Worm (Caenorhabditis elegans) whole organism, young adult: Measurements from ENCODE around the gene M05D6.1.
A peak's percentile ranks its signal among the peaks of the same experiment; 100 is the strongest.

ENCODE experiments used
- F23B12.7 ChIP-seq: sonication (generic microtip); optimal IDR thresholded peaks from 2 replicates; lab custom pipeline; 2017; ENCODE audit warnings: missing genetic modification characterization, mild to moderate bottlenecking, missing compliant biosample characterization, antibody characterized with exemption, moderate library complexity; ENCODE audit not compliant: insufficient read depth
- K11D2.4 ChIP-seq: fragments of 200-800 bp; sonication (Bioruptor generic); IDR thresholded peaks from 2 replicates; pipeline ENCODE4 v1.3.6; 2022; ENCODE audit warnings: missing genetic modification reagents, missing genetic modification characterization, missing compliant biosample characterization
- K12H6.12 ChIP-seq: fragments of 200-800 bp; sonication (Bioruptor generic); optimal IDR thresholded peaks from 2 replicates; lab custom pipeline; 2018; ENCODE audit warnings: mild to moderate bottlenecking, missing genetic modification characterization, missing compliant biosample characterization
- Y53G8AR.9 ChIP-seq: fragments of 200-800 bp; sonication (Bioruptor generic); conservative IDR thresholded peaks from 2 replicates; pipeline ENCODE4 v1.3.6; 2022; ENCODE audit warnings: missing genetic modification reagents, missing genetic modification characterization, missing compliant biosample characterization
- Y56A3A.18 ChIP-seq: fragments of 200-800 bp; sonication (Bioruptor generic); IDR thresholded peaks from 2 replicates; pipeline ENCODE4 v1.3.6; 2022; ENCODE audit warnings: missing genetic modification reagents, missing genetic modification characterization, missing compliant biosample characterization
- ama-1 ChIP-seq, 3 experiments: fragments of 150-350 bp in 1 of 3; sonication (generic microtip) in 2 of 3; optimal IDR thresholded peaks; 2 replicates each; lab custom pipeline; 2014 to 2018; ENCODE audit warnings: missing biosample characterization in 2 of 3, missing genetic modification characterization in 2 of 3, missing genetic modification reagents in 2 of 3
- aptf-2 ChIP-seq: fragments of 200-800 bp; sonication (Bioruptor generic); conservative IDR thresholded peaks from 2 replicates; pipeline ENCODE4 v1.3.6; 2022; ENCODE audit warnings: missing genetic modification reagents, missing genetic modification characterization, missing compliant biosample characterization
- attf-6 ChIP-seq: fragments of 200-800 bp; sonication (Bioruptor generic); IDR thresholded peaks from 2 replicates; pipeline ENCODE4 v1.3.6; 2022; ENCODE audit warnings: missing genetic modification reagents, missing genetic modification characterization, missing compliant biosample characterization
- cebp-1 ChIP-seq, 2 experiments: fragments of 200-800 bp in 1 of 2; sonication (Bioruptor generic) in 1 of 2; sonication (generic microtip) in 1 of 2; IDR thresholded peaks in 1 of 2; optimal IDR thresholded peaks in 1 of 2; 2 replicates each; pipeline versions ENCODE4 v1.3.6 to Lab custom; 2017 to 2022; ENCODE audit warnings: missing compliant biosample characterization in 2 of 2, missing genetic modification characterization in 2 of 2, mild to moderate bottlenecking in 1 of 2, missing genetic modification reagents in 1 of 2, moderate library complexity in 1 of 2
- ceh-58 ChIP-seq: fragments of 200-800 bp; sonication (Bioruptor generic); IDR thresholded peaks from 2 replicates; pipeline ENCODE4 v1.3.6; 2022; ENCODE audit warnings: missing genetic modification characterization, missing compliant biosample characterization
- chd-7 ChIP-seq: sonication (generic microtip); optimal IDR thresholded peaks from 2 replicates; lab custom pipeline; 2016; ENCODE audit warnings: mild to moderate bottlenecking, missing genetic modification characterization, moderate library complexity, missing compliant biosample characterization
- dpl-1 ChIP-seq: fragments of 150-350 bp; optimal IDR thresholded peaks from 2 replicates; lab custom pipeline; 2014; ENCODE audit warnings: missing biosample characterization, missing genetic modification reagents, missing genetic modification characterization
- efl-1 ChIP-seq: fragments of 150-350 bp; optimal IDR thresholded peaks from 2 replicates; lab custom pipeline; 2014; ENCODE audit warnings: missing biosample characterization, missing genetic modification reagents, missing genetic modification characterization
- egl-18 ChIP-seq: fragments of 200-800 bp; sonication (Bioruptor generic); IDR thresholded peaks from 2 replicates; pipeline ENCODE4 v1.3.6; 2022; ENCODE audit warnings: missing genetic modification reagents, missing genetic modification characterization, missing compliant biosample characterization
- ekl-4 ChIP-seq: fragments of 200-800 bp; sonication (Bioruptor generic); IDR thresholded peaks from 2 replicates; pipeline ENCODE4 v1.3.6; 2022; ENCODE audit warnings: missing genetic modification reagents, missing genetic modification characterization, missing compliant biosample characterization
- gei-17 ChIP-seq: fragments of 200-800 bp; sonication (Bioruptor generic); optimal IDR thresholded peaks from 2 replicates; lab custom pipeline; 2018; ENCODE audit warnings: mild to moderate bottlenecking, missing genetic modification characterization, missing compliant biosample characterization
- hlh-26 ChIP-seq: fragments of 200-800 bp; sonication (Bioruptor generic); conservative IDR thresholded peaks from 2 replicates; pipeline ENCODE4 v1.3.6; 2022; ENCODE audit warnings: missing genetic modification reagents, missing genetic modification characterization, missing compliant biosample characterization
- hmg-1.2 ChIP-seq: fragments of 200-800 bp; sonication (Bioruptor generic); IDR thresholded peaks from 2 replicates; pipeline ENCODE4 v1.3.6; 2022; ENCODE audit warnings: missing genetic modification reagents, missing genetic modification characterization, missing compliant biosample characterization
- hmg-20 ChIP-seq: fragments of 200-800 bp; sonication (Bioruptor generic); IDR thresholded peaks from 2 replicates; pipeline ENCODE4 v1.3.6; 2022; ENCODE audit warnings: missing genetic modification reagents, missing genetic modification characterization, missing compliant biosample characterization
- hsf-1 ChIP-seq: fragments of 200-800 bp; sonication (Bioruptor generic); IDR thresholded peaks from 2 replicates; pipeline ENCODE4 v1.3.6; 2022; ENCODE audit warnings: missing genetic modification reagents, missing genetic modification characterization, missing compliant biosample characterization
- let-526 ChIP-seq: fragments of 200-800 bp; sonication (Bioruptor generic); IDR thresholded peaks from 2 replicates; pipeline ENCODE4 v1.3.6; 2022; ENCODE audit warnings: missing genetic modification reagents, missing genetic modification characterization, missing compliant biosample characterization
- let-607 ChIP-seq, 2 experiments: fragments of 200-800 bp in 1 of 2; sonication (Bioruptor generic) in 1 of 2; sonication (generic microtip) in 1 of 2; optimal IDR thresholded peaks; 2 replicates each; lab custom pipeline; 2016 to 2018; ENCODE audit warnings: mild to moderate bottlenecking in 2 of 2, missing compliant biosample characterization in 2 of 2, missing genetic modification characterization in 2 of 2, moderate library complexity in 2 of 2, missing genotype in 1 of 2
- lir-1 ChIP-seq: fragments of 200-800 bp; sonication (Bioruptor generic); conservative IDR thresholded peaks from 2 replicates; pipeline ENCODE4 v1.3.6; 2022; ENCODE audit warnings: missing genetic modification reagents, missing genetic modification characterization, missing compliant biosample characterization
- lsl-1 ChIP-seq: fragments of 200-800 bp; sonication (Bioruptor generic); optimal IDR thresholded peaks from 2 replicates; lab custom pipeline; 2018; ENCODE audit warnings: mild to moderate bottlenecking, missing genetic modification characterization, moderate library complexity, missing compliant biosample characterization
- madf-3 ChIP-seq: fragments of 200-800 bp; sonication (Bioruptor generic); IDR thresholded peaks from 2 replicates; pipeline ENCODE4 v1.3.6; 2022; ENCODE audit warnings: missing genetic modification reagents, missing genetic modification characterization, missing compliant biosample characterization
- mel-28 ChIP-seq: sonication (generic microtip); optimal IDR thresholded peaks from 2 replicates; lab custom pipeline; 2016; ENCODE audit warnings: borderline replicate concordance, mild to moderate bottlenecking, missing genetic modification characterization, missing compliant biosample characterization
- pbrm-1 ChIP-seq: fragments of 200-800 bp; sonication (Bioruptor generic); IDR thresholded peaks from 2 replicates; pipeline ENCODE4 v1.3.6; 2022; ENCODE audit warnings: missing genetic modification reagents, missing genetic modification characterization, missing compliant biosample characterization
- pha-4 ChIP-seq: fragments of 150-350 bp; sonication (generic microtip); optimal IDR thresholded peaks from 2 replicates; lab custom pipeline; 2014; ENCODE audit warnings: missing biosample characterization, missing genetic modification reagents, missing genetic modification characterization
- sdz-38 ChIP-seq: sonication (generic microtip); optimal IDR thresholded peaks from 2 replicates; lab custom pipeline; 2016; ENCODE audit warnings: missing genotype, missing genetic modification characterization, missing compliant biosample characterization
- unc-62 ChIP-seq: fragments of 150-350 bp; optimal IDR thresholded peaks from 2 replicates; lab custom pipeline; 2014; ENCODE audit warnings: missing biosample characterization, missing genetic modification reagents, missing genetic modification characterization

Gene M05D6.1

ce11 chrII:8481033-8481708 lies 6.0 kb upstream of the M05D6.1 start:
- TF ChIP-seq K12H6.12 (tag; lab: Kevin White, UChicago) (peak; percentile 18), K11D2.4 (GFP tag; lab: Robert Waterston, UW) (peak; percentile 12; the same call in 1 of the 2 replicates), cebp-1 (GFP tag; IDR thresholded peaks at IDR 0.05; lab: Robert Waterston, UW) (no peak), cebp-1 (tag; optimal IDR thresholded peaks at IDR 0.05; lab: Kevin White, UChicago) (peak; percentile 31), hsf-1 (GFP tag; lab: Robert Waterston, UW) (peak; percentile 81), Y53G8AR.9 (GFP tag; lab: Robert Waterston, UW) (0 out of 2 replicates have a peak, but pooled peaks have one; percentile 16), F23B12.7 (tag; lab: Kevin White, UChicago) (peak; percentile 19), let-526 (0 out of 2 replicates have a peak, but pooled peaks have one; percentile 6), gei-17 (peak; percentile 3), chd-7 (tag; lab: Kevin White, UChicago) (peak; percentile 23), dpl-1 (GFP tag; lab: Kevin White, UChicago) (no peak), lir-1 (GFP tag; lab: Robert Waterston, UW) (no peak), ekl-4 (GFP tag; lab: Robert Waterston, UW) (no peak), pbrm-1 (0 out of 2 replicates have a peak, but pooled peaks have one; percentile 26)

ce11 chrII:8480166-8480565 lies 5.0 kb upstream of the M05D6.1 start, which contains the start of gene lact-4:
TSS of gene lact-4 (minus strand) at chrII:8480478.
- no peak for TF ChIP-seq egl-18 (GFP tag; lab: Robert Waterston, UW)
- 0 out of 2 replicates have a peak, but pooled peaks have one; percentile 31 for TF ChIP-seq Y56A3A.18 (GFP tag; lab: Robert Waterston, UW)
- TF ChIP-seq lsl-1 (GFP tag; lab: Kevin White, UChicago) = peak; percentile 41
- TF ChIP-seq madf-3 (GFP tag; lab: Robert Waterston, UW) = 0 out of 2 replicates have a peak, but pooled peaks have one; percentile 9
- TF ChIP-seq ama-1 (optimal IDR thresholded peaks at IDR 0.05; lab: Kevin White, UChicago) = peak; percentile 51
- TF ChIP-seq ama-1 (GFP tag; optimal IDR thresholded peaks at IDR 0.05; lab: Kevin White, UChicago) = no peak
- TF ChIP-seq, all 124 proteins: peak for 4

DNA sequence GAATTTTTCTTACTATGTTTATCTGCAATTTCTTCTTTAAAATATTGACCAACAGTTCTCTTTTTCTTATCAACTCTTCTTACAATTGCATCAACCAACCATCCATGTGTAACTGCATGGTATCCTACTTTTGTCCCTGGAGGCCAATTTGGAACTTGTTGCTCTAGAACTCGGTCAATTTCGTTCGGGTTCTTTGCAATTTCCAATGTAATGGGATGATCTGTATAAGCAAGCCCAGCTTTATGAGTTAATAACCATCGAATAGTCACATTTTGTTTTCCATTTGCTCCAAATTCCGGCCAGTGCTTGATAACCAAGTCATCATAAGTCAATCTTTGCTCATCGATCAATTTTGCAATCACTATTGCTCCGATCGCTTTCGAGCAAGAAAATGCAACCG lies 4.1 kb upstream of the M05D6.1 start:
- no peak for TF ChIP-seq hmg-1.2 (GFP tag; lab: Robert Waterston, UW)
- no peak for TF ChIP-seq sdz-38 (tag; lab: Kevin White, UChicago)
- TF ChIP-seq attf-6 = no peak
- TF ChIP-seq ceh-58 = 0 out of 2 replicates have a peak, but pooled peaks have one; percentile 67
- peak; percentile 8; the same call in 1 of the 2 replicates for TF ChIP-seq Y56A3A.18 (GFP tag; lab: Robert Waterston, UW)
- TF ChIP-seq Y53G8AR.9 (GFP tag; lab: Robert Waterston, UW) = 0 out of 2 replicates have a peak, but pooled peaks have one; percentile 16
- TF ChIP-seq efl-1 (GFP tag; lab: Kevin White, UChicago) = no peak
- TF ChIP-seq let-607 (tag; optimal IDR thresholded peaks at IDR 0.05; lab: Kevin White, UChicago) = no peak
- no peak for TF ChIP-seq aptf-2 (GFP tag; lab: Robert Waterston, UW)
- no peak for TF ChIP-seq pha-4 (tag; lab: Kevin White, UChicago)

ce11 chrII:8472916-8473315 lies 2.3 kb downstream of the M05D6.1 start:
- TF ChIP-seq unc-62 (GFP tag; lab: Kevin White, UChicago) (no peak), sdz-38 (tag; lab: Kevin White, UChicago) (no peak), hlh-26 (GFP tag; lab: Robert Waterston, UW) (no peak), hmg-20 (GFP tag; lab: Robert Waterston, UW) (no peak), mel-28 (tag; lab: Kevin White, UChicago) (no peak)
